Fruit fly (Drosophila melanogaster) whole organism, prepupa: ENCODE data around the gene betaTub85D.

Experiments
- Blimp-1 ChIP-seq: fragments of 200-800 bp; sonication (Bioruptor generic); optimal IDR thresholded peaks from 3 replicates; lab custom pipeline; 2017; ENCODE audit warnings: missing biosample characterization, missing genetic modification characterization, mild to moderate bottlenecking, moderate library complexity, missing genetic modification reagents
- CG10631 ChIP-seq: fragments of 200-800 bp; sonication (Bioruptor generic); optimal IDR thresholded peaks from 2 replicates; lab custom pipeline; 2016; ENCODE audit warnings: missing biosample characterization, missing genetic modification characterization
- CG10669 ChIP-seq: fragments of 200-800 bp; sonication (Bioruptor generic); optimal IDR thresholded peaks from 3 replicates; lab custom pipeline; 2018; ENCODE audit warnings: missing biosample characterization, mild to moderate bottlenecking, missing genetic modification characterization, moderate library complexity
- CG11294 ChIP-seq: fragments of 200-800 bp; sonication (Bioruptor generic); IDR thresholded peaks from 2 replicates; pipeline ENCODE4 v1.3.6; 2022; ENCODE audit warnings: missing biosample characterization, missing genetic modification characterization
- CG11762 ChIP-seq: fragments of 200-800 bp; sonication (Bioruptor generic); optimal IDR thresholded peaks from 3 replicates; lab custom pipeline; 2016; ENCODE audit warnings: missing biosample characterization, missing genetic modification characterization; ENCODE audit not compliant: insufficient read depth
- CG11902 ChIP-seq: fragments of 200-800 bp; sonication (Bioruptor generic); optimal IDR thresholded peaks from 3 replicates; lab custom pipeline; 2016; ENCODE audit warnings: missing biosample characterization, missing genetic modification characterization
- CG16779 ChIP-seq: fragments of 200-800 bp; sonication (Bioruptor generic); optimal IDR thresholded peaks from 3 replicates; lab custom pipeline; 2017; ENCODE audit warnings: missing biosample characterization, mild to moderate bottlenecking, missing genetic modification characterization
- CG3032 ChIP-seq: fragments of 200-800 bp; optimal IDR thresholded peaks from 2 replicates; lab custom pipeline; 2019; ENCODE audit warnings: missing biosample characterization, mild to moderate bottlenecking, missing genetic modification characterization, moderate library complexity
- CG32006 ChIP-seq: fragments of 200-800 bp; sonication (Bioruptor generic); optimal IDR thresholded peaks from 3 replicates; lab custom pipeline; 2017; ENCODE audit warnings: missing biosample characterization, mild to moderate bottlenecking, missing genetic modification characterization
- CG3919 ChIP-seq: fragments of 200-800 bp; sonication (Bioruptor generic); optimal IDR thresholded peaks from 3 replicates; lab custom pipeline; 2016; ENCODE audit warnings: missing biosample characterization, missing genetic modification characterization
- CG4318 ChIP-seq: fragments of 200-800 bp; sonication (Bioruptor generic); optimal IDR thresholded peaks from 3 replicates; lab custom pipeline; 2017; ENCODE audit warnings: missing biosample characterization, mild to moderate bottlenecking, missing genetic modification characterization
- CG6163 ChIP-seq: fragments of 200-800 bp; sonication (Bioruptor generic); IDR thresholded peaks from 3 replicates; pipeline ENCODE4 v1.3.6; 2022; ENCODE audit warnings: missing biosample characterization, missing genetic modification characterization
- CG6276 ChIP-seq: fragments of 200-800 bp; sonication (Bioruptor generic); optimal IDR thresholded peaks from 2 replicates; lab custom pipeline; 2017; ENCODE audit warnings: missing biosample characterization, mild to moderate bottlenecking, missing genetic modification characterization
- CG6792 ChIP-seq: fragments of 200-800 bp; sonication (Bioruptor generic); optimal IDR thresholded peaks from 3 replicates; lab custom pipeline; 2016; ENCODE audit warnings: missing biosample characterization, missing genetic modification characterization
- CG6808 ChIP-seq: fragments of 200-800 bp; sonication (Bioruptor generic); optimal IDR thresholded peaks from 3 replicates; lab custom pipeline; 2017; ENCODE audit warnings: missing biosample characterization, missing genetic modification characterization, mild to moderate bottlenecking, moderate library complexity, missing genetic modification reagents
- CG6854 ChIP-seq: fragments of 200-800 bp; sonication (Bioruptor generic); optimal IDR thresholded peaks from 2 replicates; lab custom pipeline; 2017; ENCODE audit warnings: missing biosample characterization, mild to moderate bottlenecking, missing genetic modification characterization
- CG7368 ChIP-seq: fragments of 200-800 bp; sonication (Bioruptor generic); optimal IDR thresholded peaks from 3 replicates; lab custom pipeline; 2016; ENCODE audit warnings: missing biosample characterization, missing genetic modification characterization
- CG8319 ChIP-seq: fragments of 200-800 bp; sonication (Bioruptor generic); optimal IDR thresholded peaks from 3 replicates; lab custom pipeline; 2016; ENCODE audit warnings: missing biosample characterization, missing genetic modification characterization
- CG8632 ChIP-seq: fragments of 200-800 bp; sonication (Bioruptor generic); optimal IDR thresholded peaks from 3 replicates; lab custom pipeline; 2016; ENCODE audit warnings: missing biosample characterization, missing genetic modification characterization
- CG9139 ChIP-seq: fragments of 200-800 bp; sonication (Bioruptor generic); optimal IDR thresholded peaks from 3 replicates; lab custom pipeline; 2017; ENCODE audit warnings: missing biosample characterization, mild to moderate bottlenecking, missing genetic modification characterization
- Eip93F ChIP-seq: fragments of 200-800 bp; sonication (Bioruptor generic); optimal IDR thresholded peaks from 2 replicates; lab custom pipeline; 2016; ENCODE audit warnings: missing biosample characterization, mild to moderate bottlenecking, missing genetic modification characterization
- Ets96B ChIP-seq: fragments of 200-800 bp; optimal IDR thresholded peaks from 2 replicates; lab custom pipeline; 2019; ENCODE audit warnings: missing biosample characterization, mild to moderate bottlenecking, missing genetic modification characterization, moderate library complexity
- Gug ChIP-seq: fragments of 200-800 bp; sonication (Bioruptor generic); IDR thresholded peaks from 2 replicates; pipeline ENCODE4 v1.3.6; 2022; ENCODE audit warnings: missing biosample characterization, missing genetic modification characterization
- Hr39 ChIP-seq: fragments of 200-800 bp; sonication (Bioruptor generic); optimal IDR thresholded peaks from 2 replicates; lab custom pipeline; 2016; ENCODE audit warnings: missing biosample characterization, missing genetic modification characterization
- Hr4 ChIP-seq: fragments of 200-800 bp; sonication (Bioruptor generic); optimal IDR thresholded peaks from 3 replicates; lab custom pipeline; 2016; ENCODE audit warnings: missing biosample characterization, missing genetic modification characterization
- Lpt ChIP-seq: fragments of 200-800 bp; sonication (Bioruptor generic); optimal IDR thresholded peaks from 3 replicates; lab custom pipeline; 2016; ENCODE audit warnings: missing biosample characterization, missing genetic modification characterization
- OdsH ChIP-seq: fragments of 200-800 bp; sonication (Bioruptor generic); optimal IDR thresholded peaks from 3 replicates; lab custom pipeline; 2016; ENCODE audit warnings: missing biosample characterization, missing genetic modification characterization
- Smox ChIP-seq: fragments of 200-800 bp; sonication (Bioruptor generic); optimal IDR thresholded peaks from 3 replicates; lab custom pipeline; 2016; ENCODE audit warnings: missing biosample characterization, missing genetic modification characterization
- Sox102F ChIP-seq: fragments of 200-800 bp; sonication (Bioruptor generic); optimal IDR thresholded peaks from 2 replicates; lab custom pipeline; 2016; ENCODE audit warnings: missing biosample characterization, mild to moderate bottlenecking, missing genetic modification characterization
- Sox14 ChIP-seq: fragments of 200-800 bp; sonication (Bioruptor generic); optimal IDR thresholded peaks from 3 replicates; lab custom pipeline; 2016; ENCODE audit warnings: missing biosample characterization, missing genetic modification characterization
- Sox15 ChIP-seq: fragments of 200-800 bp; sonication (Bioruptor generic); optimal IDR thresholded peaks from 3 replicates; lab custom pipeline; 2016; ENCODE audit warnings: missing biosample characterization, missing genetic modification characterization
- achi ChIP-seq: fragments of 200-800 bp; sonication (Bioruptor generic); optimal IDR thresholded peaks from 3 replicates; lab custom pipeline; 2016; ENCODE audit warnings: missing biosample characterization, missing genetic modification characterization
- acj6 ChIP-seq: fragments of 200-800 bp; sonication (Bioruptor generic); optimal IDR thresholded peaks from 3 replicates; lab custom pipeline; 2016; ENCODE audit warnings: missing biosample characterization, missing genetic modification characterization
- dac ChIP-seq: fragments of 200-800 bp; sonication (Bioruptor generic); optimal IDR thresholded peaks from 2 replicates; lab custom pipeline; 2017; ENCODE audit warnings: missing biosample characterization, mild to moderate bottlenecking, missing genetic modification characterization
- dsx ChIP-seq: fragments of 200-800 bp; optimal IDR thresholded peaks from 3 replicates; lab custom pipeline; 2019; ENCODE audit warnings: missing biosample characterization, mild to moderate bottlenecking, missing genetic modification characterization, moderate library complexity; ENCODE audit not compliant: poor library complexity, severe bottlenecking
- eg ChIP-seq: fragments of 200-800 bp; sonication (Bioruptor generic); IDR thresholded peaks from 3 replicates; pipeline ENCODE4 v1.3.6; 2022; ENCODE audit warnings: missing biosample characterization, missing genetic modification characterization
- esn ChIP-seq: fragments of 200-800 bp; sonication (Bioruptor generic); optimal IDR thresholded peaks from 2 replicates; lab custom pipeline; 2016; ENCODE audit warnings: missing biosample characterization, mild to moderate bottlenecking, missing genetic modification characterization, moderate library complexity
- fd59A ChIP-seq: fragments of 200-800 bp; sonication (Bioruptor generic); optimal IDR thresholded peaks from 2 replicates; lab custom pipeline; 2017; ENCODE audit warnings: missing biosample characterization, mild to moderate bottlenecking, missing genetic modification characterization, missing genetic modification reagents
- fd85E ChIP-seq: fragments of 200-800 bp; sonication (Bioruptor generic); optimal IDR thresholded peaks from 3 replicates; lab custom pipeline; 2016; ENCODE audit warnings: missing biosample characterization, missing genetic modification characterization
- fkh ChIP-seq: fragments of 200-800 bp; sonication (Bioruptor generic); optimal IDR thresholded peaks from 3 replicates; lab custom pipeline; 2017; ENCODE audit warnings: missing biosample characterization, mild to moderate bottlenecking, missing genetic modification characterization, moderate library complexity
- lz ChIP-seq: fragments of 200-800 bp; sonication (Bioruptor generic); optimal IDR thresholded peaks from 3 replicates; lab custom pipeline; 2016; ENCODE audit warnings: missing biosample characterization, missing genetic modification characterization
- net ChIP-seq: fragments of 200-800 bp; sonication (Bioruptor generic); optimal IDR thresholded peaks from 3 replicates; lab custom pipeline; 2016; ENCODE audit warnings: missing biosample characterization, missing genetic modification characterization
- salr ChIP-seq, 2 experiments: fragments of 200-800 bp; sonication (Bioruptor generic); optimal IDR thresholded peaks; 3 replicates each; lab custom pipeline; 2016 to 2018; ENCODE audit warnings: missing biosample characterization in 2 of 2, missing genetic modification characterization in 2 of 2, mild to moderate bottlenecking in 1 of 2
- spab ChIP-seq: fragments of 200-800 bp; sonication (Bioruptor generic); optimal IDR thresholded peaks from 2 replicates; lab custom pipeline; 2017; ENCODE audit warnings: missing biosample characterization, mild to moderate bottlenecking, missing genetic modification characterization, missing genetic modification reagents
- svp ChIP-seq: fragments of 200-800 bp; sonication (Bioruptor generic); peaks from one replicate; lab custom pipeline; 2016; ENCODE audit warnings: missing biosample characterization, missing genetic modification characterization
- topi ChIP-seq: fragments of 200-800 bp; sonication (Bioruptor generic); optimal IDR thresholded peaks from 3 replicates; lab custom pipeline; 2016; ENCODE audit warnings: missing biosample characterization, missing genetic modification characterization
- vri ChIP-seq: fragments of 200-800 bp; sonication (Bioruptor generic); optimal IDR thresholded peaks from 3 replicates; lab custom pipeline; 2016; ENCODE audit warnings: missing biosample characterization, mild to moderate bottlenecking, missing genetic modification characterization

The betaTub85D gene

DNA sequence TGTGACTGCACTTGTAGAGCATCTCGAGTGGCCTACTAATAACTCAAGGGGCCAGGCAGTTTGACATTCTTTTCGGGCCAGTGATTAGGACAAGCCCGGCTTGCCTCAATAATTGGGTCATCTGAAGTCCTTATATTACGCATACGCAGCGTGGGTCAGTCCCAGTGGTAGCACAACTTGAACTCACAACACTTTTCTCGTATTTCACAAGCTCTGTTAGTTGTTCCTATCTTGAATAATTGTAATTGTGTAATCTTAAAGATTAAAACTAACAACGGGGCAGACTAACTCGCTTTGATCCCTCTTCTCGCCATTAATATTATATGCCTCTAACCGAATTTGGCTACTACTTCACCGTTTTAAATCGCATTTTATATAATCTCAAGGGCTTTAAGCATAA, 25.8 kb upstream of the betaTub85D start:
- TF ChIP-seq CG11294 (GFP tag; lab: Robert Waterston, UW) (no peak), CG4318 (no peak), CG7368 (no peak), CG8319 (GFP tag; lab: Kevin White, UChicago) (no peak), fd59A (GFP tag; lab: Kevin White, UChicago) (no peak), CG6854 (no peak), Sox102F (GFP tag; lab: Kevin White, UChicago) (no peak), CG6792 (GFP tag; lab: Kevin White, UChicago) (no peak)

DNA sequence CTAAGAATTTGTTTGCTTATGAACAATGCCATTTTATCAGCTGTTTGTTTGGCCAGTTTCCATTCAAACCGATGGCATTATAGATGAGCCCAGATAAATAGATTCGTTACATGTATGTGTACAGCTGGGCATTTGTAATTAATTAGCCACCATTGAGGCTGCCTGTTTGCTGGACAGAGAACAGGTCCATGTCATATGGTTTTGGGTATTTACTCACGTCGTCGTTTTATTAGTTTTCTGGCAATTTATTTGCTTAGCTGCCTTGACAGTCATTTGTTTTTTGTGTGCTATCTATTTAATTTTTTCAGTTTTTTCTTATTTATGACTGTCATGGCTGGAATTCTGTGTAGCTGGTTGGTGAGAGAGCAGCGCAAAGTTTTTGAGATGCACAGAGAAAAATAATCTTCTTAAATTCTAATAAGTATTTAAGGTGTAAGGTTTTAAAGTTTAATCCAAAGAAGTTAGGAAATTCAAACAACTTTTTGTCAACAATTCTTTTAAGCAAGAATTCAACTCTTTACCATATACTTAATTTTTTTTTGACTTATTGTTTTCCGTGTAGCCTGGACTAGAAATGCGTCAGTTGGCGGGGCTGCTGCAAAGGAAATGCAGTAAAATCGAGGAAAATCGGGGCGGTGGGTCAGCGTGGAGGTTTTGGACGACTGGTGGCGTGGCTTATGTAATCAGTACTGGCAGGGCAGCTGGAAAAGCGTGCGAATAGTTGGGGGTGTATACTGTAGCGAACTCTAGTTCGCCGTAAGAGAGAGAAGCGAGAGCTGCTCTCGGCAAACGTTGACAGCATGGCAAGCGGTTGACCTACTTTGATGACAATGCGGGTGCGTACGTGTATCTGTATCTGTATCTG, 24.7 kb upstream of the betaTub85D start:
- no peak for TF ChIP-seq dsx (GFP tag; lab: Kevin White, UChicago)
- TF ChIP-seq salr (GFP tag; optimal IDR thresholded peaks at IDR 0.05; lab: Kevin White, UChicago): peak in 1 of 2 experiments; percentile 78
- peak; percentile 40 for TF ChIP-seq Ets96B (tag; lab: Kevin White, UChicago)
- peak; percentile 41 for TF ChIP-seq esn (GFP tag; lab: Kevin White, UChicago)
- no peak for TF ChIP-seq Hr4 (GFP tag; lab: Kevin White, UChicago)
- TF ChIP-seq Sox102F (GFP tag; lab: Kevin White, UChicago): no peak
- TF ChIP-seq svp (GFP tag; lab: Kevin White, UChicago): peak; percentile 60
- peak; percentile 63 for TF ChIP-seq dac
- TF ChIP-seq Blimp-1 (GFP tag; lab: Kevin White, UChicago): no peak
- peak; percentile 31 for TF ChIP-seq CG7368
- peak; percentile 38 for TF ChIP-seq CG16779 (tag; lab: Kevin White, UChicago)
- peak; percentile 67 for TF ChIP-seq CG4318
- peak; percentile 95 for TF ChIP-seq eg (GFP tag; lab: Robert Waterston, UW)
- TF ChIP-seq Eip93F (GFP tag; lab: Kevin White, UChicago): no peak
- TF ChIP-seq Smox: no peak
- TF ChIP-seq fkh (GFP tag; lab: Kevin White, UChicago): peak; percentile 89
- no peak for TF ChIP-seq CG8319 (GFP tag; lab: Kevin White, UChicago)
- peak; percentile 22 for TF ChIP-seq Lpt
- TF ChIP-seq CG3919 (GFP tag; lab: Kevin White, UChicago): peak; percentile 60
- no peak for TF ChIP-seq CG11902 (GFP tag; lab: Kevin White, UChicago)
- TF ChIP-seq Gug (GFP tag; lab: Robert Waterston, UW): peak; percentile 84
- peak; percentile 88 for TF ChIP-seq CG11294 (GFP tag; lab: Robert Waterston, UW)
- TF ChIP-seq vri: peak; percentile 4
- peak; percentile 46 for TF ChIP-seq CG8632 (GFP tag; lab: Kevin White, UChicago)
- TF ChIP-seq OdsH: peak; percentile 73
- TF ChIP-seq CG3032 (tag; lab: Kevin White, UChicago): no peak
- TF ChIP-seq CG6276 (GFP tag; lab: Kevin White, UChicago): peak; percentile 85
- TF ChIP-seq Hr39 (GFP tag; lab: Kevin White, UChicago): no peak
- TF ChIP-seq CG32006 (GFP tag; lab: Kevin White, UChicago): peak; percentile 85
- peak; percentile 73 for TF ChIP-seq achi (GFP tag; lab: Kevin White, UChicago)
- peak; percentile 5 for TF ChIP-seq Sox15 (GFP tag; lab: Kevin White, UChicago)
- peak; percentile 32 for TF ChIP-seq CG10669 (GFP tag; lab: Kevin White, UChicago)
- TF ChIP-seq spab (GFP tag; lab: Kevin White, UChicago): peak; percentile 2
- 0 out of 3 replicates have a peak, but pooled peaks have one; percentile 30 for TF ChIP-seq CG6163 (GFP tag; lab: Robert Waterston, UW)
- TF ChIP-seq fd85E (GFP tag; lab: Kevin White, UChicago): no peak
- peak; percentile 38 for TF ChIP-seq CG6792 (GFP tag; lab: Kevin White, UChicago)
- TF ChIP-seq Sox14 (GFP tag; lab: Kevin White, UChicago): peak; percentile 39
- TF ChIP-seq acj6: peak; percentile 48
- no peak for TF ChIP-seq CG6854
- no peak for TF ChIP-seq CG6808 (GFP tag; lab: Kevin White, UChicago)
- TF ChIP-seq topi: no peak
- TF ChIP-seq CG10631 (GFP tag; lab: Kevin White, UChicago): peak; percentile 36
- TF ChIP-seq CG9139 (GFP tag; lab: Kevin White, UChicago): no peak
- peak; percentile 74 for TF ChIP-seq net (GFP tag; lab: Kevin White, UChicago)
- peak; percentile 33 for TF ChIP-seq CG11762
- TF ChIP-seq lz (GFP tag; lab: Kevin White, UChicago): no peak
